Worm (Caenorhabditis elegans): ENCODE results near the gene C49C3.20.

The C49C3.20 gene

ce11 chrIV:17316398-17316797, at the start of gene C49C3.20:
C49C3.20 (minus strand) TSS chrIV:17316498.
- TF ChIP-seq flh-1 (GFP tag; optimal IDR thresholded peaks at IDR 0.05), result no peak
- TF ChIP-seq unc-62 (GFP tag; optimal IDR thresholded peaks at IDR 0.05), result no peak
- no peak for TF ChIP-seq nhr-2 (tag; optimal IDR thresholded peaks at IDR 0.05)
- no peak for TF ChIP-seq ztf-11 (tag; optimal IDR thresholded peaks at IDR 0.05)
- TF ChIP-seq zip-8 (tag; optimal IDR thresholded peaks at IDR 0.05), result no peak
- no peak for TF ChIP-seq unc-120 (tag; optimal IDR thresholded peaks at IDR 0.05; ENCODE audit: poor library complexity, severe bottlenecking)
- TF ChIP-seq elt-1 (tag; optimal IDR thresholded peaks at IDR 0.05; ENCODE audit: borderline replicate concordance, insufficient read depth), result no peak
- TF ChIP-seq nhr-237 (tag; optimal IDR thresholded peaks at IDR 0.05), result no peak
- no peak for TF ChIP-seq bed-3 (GFP tag; optimal IDR thresholded peaks at IDR 0.05)
- no peak for TF ChIP-seq nhr-76 (tag; optimal IDR thresholded peaks at IDR 0.05)
- TF ChIP-seq snpc-4 (tag; optimal IDR thresholded peaks at IDR 0.05), result no peak
- no peak for TF ChIP-seq mab-5 (tag; optimal IDR thresholded peaks at IDR 0.05)
- TF ChIP-seq hlh-1 (tag; optimal IDR thresholded peaks at IDR 0.05), result no peak
- TF ChIP-seq lin-32 (GFP tag; optimal IDR thresholded peaks at IDR 0.05), result no peak
- TF ChIP-seq tbx-8 (GFP tag; optimal IDR thresholded peaks at IDR 0.05), result no peak
- TF ChIP-seq M03D4.4 (tag; optimal IDR thresholded peaks at IDR 0.05), result no peak

ce11 chrIV:17361143-17361542, 44.8 kb upstream of the C49C3.20 start, which contains the start of gene clec-202:
clec-202 (plus strand) TSS chrIV:17361443.
- TF ChIP-seq M03D4.4 (tag; optimal IDR thresholded peaks at IDR 0.05) (no peak), nhr-12 (tag; optimal IDR thresholded peaks at IDR 0.05) (no peak), mab-5 (tag; optimal IDR thresholded peaks at IDR 0.05) (no peak), ces-1 (GFP tag; optimal IDR thresholded peaks at IDR 0.05) (no peak), ceh-43 (GFP tag; optimal IDR thresholded peaks at IDR 0.05) (no peak), ceh-39 (tag; optimal IDR thresholded peaks at IDR 0.05) (no peak), ham-2 (GFP tag; optimal IDR thresholded peaks at IDR 0.05) (no peak), snpc-4 (tag; optimal IDR thresholded peaks at IDR 0.05) (no peak), unc-62 (GFP tag; optimal IDR thresholded peaks at IDR 0.05) (no peak), unc-120 (tag; optimal IDR thresholded peaks at IDR 0.05; ENCODE audit: poor library complexity, severe bottlenecking) (no peak), sptf-1 (tag; optimal IDR thresholded peaks at IDR 0.05) (no peak), bed-3 (GFP tag; optimal IDR thresholded peaks at IDR 0.05) (no peak), elt-1 (tag; optimal IDR thresholded peaks at IDR 0.05; ENCODE audit: borderline replicate concordance, insufficient read depth) (no peak)

- TF ChIP-seq snpc-4 (tag; optimal IDR thresholded peaks at IDR 0.05) (no peak), lin-13 (tag; optimal IDR thresholded peaks at IDR 0.05) (no peak), mab-5 (tag; optimal IDR thresholded peaks at IDR 0.05) (no peak), ceh-83 (GFP tag; optimal IDR thresholded peaks at IDR 0.05) (no peak), unc-120 (tag; optimal IDR thresholded peaks at IDR 0.05; ENCODE audit: poor library complexity, severe bottlenecking) (no peak), blmp-1 (tag; optimal IDR thresholded peaks at IDR 0.05) (no peak), flh-1 (GFP tag; optimal IDR thresholded peaks at IDR 0.05) (no peak), lsy-2 (tag; optimal IDR thresholded peaks at IDR 0.05) (no peak)
Measured at ce11 chrIV:17351586-17351985, 35.3 kb upstream of the C49C3.20 start, which contains the start of gene clec-199. clec-199 (plus strand) TSS chrIV:17351886.

ce11 chrIV:17346599-17347218, 30.4 kb upstream of the C49C3.20 start, which contains the start of the genes clec-197 and clec-198:
clec-197 (minus strand) TSS chrIV:17346699.
clec-198 (plus strand) TSS chrIV:17347168.
- TF ChIP-seq zip-8 (tag; optimal IDR thresholded peaks at IDR 0.05) (no peak), sem-2 (GFP tag; optimal IDR thresholded peaks at IDR 0.05) (no peak), unc-62 (GFP tag; optimal IDR thresholded peaks at IDR 0.05) (no peak), ces-1 (GFP tag; optimal IDR thresholded peaks at IDR 0.05) (no peak), ceh-39 (tag; optimal IDR thresholded peaks at IDR 0.05) (no peak), nhr-2 (tag; optimal IDR thresholded peaks at IDR 0.05) (no peak), ztf-11 (tag; optimal IDR thresholded peaks at IDR 0.05) (no peak), nhr-76 (tag; optimal IDR thresholded peaks at IDR 0.05) (no peak), drap-1 (GFP tag; optimal IDR thresholded peaks at IDR 0.05) (no peak)

ce11 chrIV:17343482-17343881, 27.2 kb upstream of the C49C3.20 start, which contains the start of gene C49C3.11:
C49C3.11 (plus strand) TSS chrIV:17343782.
- TF ChIP-seq mab-5 (tag; optimal IDR thresholded peaks at IDR 0.05), result no peak
- no peak for TF ChIP-seq sptf-1 (tag; optimal IDR thresholded peaks at IDR 0.05)

ce11 chrIV:17342667-17343066, 26.4 kb upstream of the C49C3.20 start, which contains the start of gene C49C3.21:
C49C3.21 (plus strand) TSS chrIV:17342967.
- TF ChIP-seq elt-3 (tag; optimal IDR thresholded peaks at IDR 0.05) (no peak), sem-2 (GFP tag; optimal IDR thresholded peaks at IDR 0.05) (no peak), flh-1 (GFP tag; optimal IDR thresholded peaks at IDR 0.05) (no peak), cnd-1 (tag; optimal IDR thresholded peaks at IDR 0.05) (no peak), ceh-39 (tag; optimal IDR thresholded peaks at IDR 0.05) (no peak)

Data from whole organism, mixed stage, embryonic.